Worm (Caenorhabditis elegans): ENCODE measurements around the gene C14C6.6.

- TF ChIP-seq lsy-2 (tag; optimal IDR thresholded peaks at IDR 0.05) (no peak), ztf-11 (tag; optimal IDR thresholded peaks at IDR 0.05) (no peak), skn-1 (tag; optimal IDR thresholded peaks at IDR 0.05) (no peak), mdl-1 (tag; optimal IDR thresholded peaks at IDR 0.05) (no peak), unc-55 (GFP tag; optimal IDR thresholded peaks at IDR 0.05) (no peak), blmp-1 (tag; optimal IDR thresholded peaks at IDR 0.05; ENCODE audit: insufficient read depth) (no peak), R02D3.7 (tag; optimal IDR thresholded peaks at IDR 0.05) (no peak), nhr-237 (tag; optimal IDR thresholded peaks at IDR 0.05) (no peak)
Observed at ce11 chrV:500535-500934, 47.3 kb downstream of the C14C6.6 start.
